Fruit fly (Drosophila melanogaster) whole organism, wandering third instar larva: ENCODE results near the gene brat.

Experiments used
- CG32264 ChIP-seq: fragments of 200-800 bp; sonication (Bioruptor generic); optimal IDR thresholded peaks from 2 replicates; lab custom pipeline; 2016; ENCODE audit warnings: missing biosample characterization, missing genetic modification characterization
- CG9705 ChIP-seq: fragments of 200-800 bp; sonication (Bioruptor generic); optimal IDR thresholded peaks from 2 replicates; lab custom pipeline; 2018; ENCODE audit warnings: missing biosample characterization, mild to moderate bottlenecking, missing genetic modification characterization
- CrebA ChIP-seq: fragments of 200-800 bp; sonication (Bioruptor generic); optimal IDR thresholded peaks from 2 replicates; lab custom pipeline; 2016; ENCODE audit warnings: missing biosample characterization, mild to moderate bottlenecking, missing genetic modification characterization, borderline replicate concordance
- GATAd ChIP-seq: sonication (Bioruptor generic); optimal IDR thresholded peaks from 2 replicates; lab custom pipeline; 2016; ENCODE audit warnings: missing biosample characterization, missing genetic modification characterization
- HLH106 ChIP-seq: fragments of 200-800 bp; optimal IDR thresholded peaks from 3 replicates; lab custom pipeline; 2019; ENCODE audit warnings: missing biosample characterization, mild to moderate bottlenecking, missing genetic modification characterization, moderate library complexity
- Hr78 ChIP-seq: fragments of >200 bp; optimal IDR thresholded peaks from 2 replicates; lab custom pipeline; 2017; ENCODE audit warnings: missing biosample characterization, missing genetic modification characterization
- Hr83 ChIP-seq: fragments of 200-300 bp; sonication (Bioruptor generic); optimal IDR thresholded peaks from 2 replicates; lab custom pipeline; 2016; ENCODE audit warnings: missing biosample characterization, mild to moderate bottlenecking, missing genetic modification characterization, moderate library complexity; ENCODE audit not compliant: poor library complexity, severe bottlenecking
- Mio ChIP-seq: sonication (Bioruptor generic); optimal IDR thresholded peaks from 2 replicates; lab custom pipeline; 2016; ENCODE audit warnings: missing biosample characterization, missing genetic modification characterization
- Myc ChIP-seq: fragments of >200 bp; optimal IDR thresholded peaks from 2 replicates; lab custom pipeline; 2017
- OdsH ChIP-seq: fragments of 200-800 bp; sonication (Bioruptor generic); optimal IDR thresholded peaks from 2 replicates; lab custom pipeline; 2016; ENCODE audit warnings: missing biosample characterization, mild to moderate bottlenecking, missing genetic modification characterization
- Rel ChIP-seq, 2 experiments: fragments of 200-800 bp; sonication (Bioruptor generic) in 1 of 2; optimal IDR thresholded peaks; 2 replicates in 1 of 2; 3 replicates in 1 of 2; lab custom pipeline; 2016 to 2019; ENCODE audit warnings: mild to moderate bottlenecking in 2 of 2, missing biosample characterization in 2 of 2, missing genetic modification characterization in 2 of 2, moderate library complexity in 1 of 2
- Sp1 ChIP-seq: fragments of 200-800 bp; sonication (Bioruptor generic); optimal IDR thresholded peaks from 3 replicates; lab custom pipeline; 2019; ENCODE audit warnings: missing biosample characterization, mild to moderate bottlenecking, missing genetic modification characterization, moderate library complexity
- Vsx2 ChIP-seq: fragments of 200-300, 225-300 bp; sonication (Bioruptor generic); optimal IDR thresholded peaks from 2 replicates; lab custom pipeline; 2018; ENCODE audit warnings: missing biosample characterization, missing genetic modification characterization; ENCODE audit not compliant: partially characterized antibody
- br ChIP-seq: fragments of 200-800 bp; sonication (Bioruptor generic); optimal IDR thresholded peaks from 2 replicates; lab custom pipeline; 2016; ENCODE audit warnings: missing biosample characterization, missing genetic modification characterization
- brk ChIP-seq: fragments of 200-800 bp; sonication (Bioruptor generic); optimal IDR thresholded peaks from 2 replicates; lab custom pipeline; 2016; ENCODE audit warnings: missing biosample characterization, mild to moderate bottlenecking, missing genetic modification characterization
- dl ChIP-seq, 2 experiments: fragments of 175-275, 200-275 bp in 1 of 2; fragments of 200-275 bp in 1 of 2; sonication (Bioruptor generic); optimal IDR thresholded peaks; lab custom pipeline; 2018; ENCODE audit warnings: mild to moderate bottlenecking in 2 of 2, missing biosample characterization in 2 of 2, missing genetic modification characterization in 2 of 2, moderate library complexity in 2 of 2; ENCODE audit not compliant: partially characterized antibody in 2 of 2, insufficient read depth in 1 of 2
- dsf ChIP-seq: sonication (Bioruptor generic); optimal IDR thresholded peaks from 2 replicates; lab custom pipeline; 2016; ENCODE audit warnings: missing biosample characterization, missing genetic modification characterization, borderline replicate concordance
- ey ChIP-seq: fragments of 200-800 bp; sonication (Bioruptor generic); optimal IDR thresholded peaks from 2 replicates; lab custom pipeline; 2016; ENCODE audit warnings: missing biosample characterization, missing genetic modification characterization
- foxo ChIP-seq, 2 experiments: fragments of 200-800 bp; sonication (Bioruptor generic); optimal IDR thresholded peaks; 2 replicates in 1 of 2; 3 replicates in 1 of 2; lab custom pipeline; 2016 to 2017; ENCODE audit warnings: missing biosample characterization in 2 of 2, missing genetic modification characterization in 2 of 2
- fru ChIP-seq: fragments of 200-800 bp; sonication (Bioruptor generic); optimal IDR thresholded peaks from 3 replicates; lab custom pipeline; 2016; ENCODE audit warnings: missing biosample characterization, mild to moderate bottlenecking, missing genetic modification characterization
- h ChIP-seq: fragments of 200-800 bp; sonication (Bioruptor generic); optimal IDR thresholded peaks from 3 replicates; lab custom pipeline; 2016; ENCODE audit warnings: missing biosample characterization, mild to moderate bottlenecking, missing genetic modification characterization
- jim ChIP-seq: fragments of 175-275, 200-325 bp; sonication (Bioruptor generic); optimal IDR thresholded peaks from 2 replicates; lab custom pipeline; 2016; ENCODE audit warnings: missing biosample characterization, mild to moderate bottlenecking, missing genetic modification characterization
- lola ChIP-seq: fragments of >200 bp; optimal IDR thresholded peaks from 2 replicates; lab custom pipeline; 2017; ENCODE audit warnings: missing biosample characterization, missing genetic modification characterization
- pan ChIP-seq: fragments of >200 bp; optimal IDR thresholded peaks from 2 replicates; lab custom pipeline; 2017
- rgr ChIP-seq: fragments of 200-800 bp; sonication (Bioruptor generic); optimal IDR thresholded peaks from 3 replicates; lab custom pipeline; 2016; ENCODE audit warnings: missing biosample characterization, mild to moderate bottlenecking, missing genetic modification characterization
- sv ChIP-seq: fragments of 200-800 bp; sonication (Bioruptor generic); optimal IDR thresholded peaks from 3 replicates; lab custom pipeline; 2016; ENCODE audit warnings: missing biosample characterization, missing genetic modification characterization
- tai ChIP-seq: sonication (Bioruptor generic); optimal IDR thresholded peaks from 2 replicates; lab custom pipeline; 2016; ENCODE audit warnings: missing biosample characterization, missing genetic modification characterization
- usp ChIP-seq: fragments of >200 bp; optimal IDR thresholded peaks from 2 replicates; lab custom pipeline; 2017; ENCODE audit warnings: missing biosample characterization, missing genetic modification characterization
- woc ChIP-seq: sonication (Bioruptor generic); optimal IDR thresholded peaks from 2 replicates; lab custom pipeline; 2016; ENCODE audit warnings: missing biosample characterization, mild to moderate bottlenecking, missing genetic modification characterization

brat gene

DNA sequence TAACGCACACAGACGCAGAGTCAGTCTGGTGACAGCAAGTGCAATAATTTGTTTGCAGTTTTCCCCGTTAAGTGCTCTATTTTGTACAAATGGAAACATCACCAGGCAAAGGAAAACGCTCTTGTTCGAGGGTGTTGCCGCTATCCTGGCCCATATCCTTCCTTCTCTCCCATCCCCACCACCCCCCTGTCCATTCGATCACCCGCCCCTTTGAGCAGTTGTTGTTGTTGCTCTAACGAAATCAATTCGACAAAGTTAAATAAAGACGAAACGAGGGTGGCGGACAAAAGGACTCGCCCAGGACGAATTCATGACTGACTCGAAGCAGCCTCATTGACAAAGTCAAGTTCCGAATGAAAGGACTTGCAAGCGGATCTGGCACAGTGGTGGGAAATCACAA, 44.2 kb upstream of the brat start:
- no peak for TF ChIP-seq pan (lab: Kevin White, UChicago)

DNA sequence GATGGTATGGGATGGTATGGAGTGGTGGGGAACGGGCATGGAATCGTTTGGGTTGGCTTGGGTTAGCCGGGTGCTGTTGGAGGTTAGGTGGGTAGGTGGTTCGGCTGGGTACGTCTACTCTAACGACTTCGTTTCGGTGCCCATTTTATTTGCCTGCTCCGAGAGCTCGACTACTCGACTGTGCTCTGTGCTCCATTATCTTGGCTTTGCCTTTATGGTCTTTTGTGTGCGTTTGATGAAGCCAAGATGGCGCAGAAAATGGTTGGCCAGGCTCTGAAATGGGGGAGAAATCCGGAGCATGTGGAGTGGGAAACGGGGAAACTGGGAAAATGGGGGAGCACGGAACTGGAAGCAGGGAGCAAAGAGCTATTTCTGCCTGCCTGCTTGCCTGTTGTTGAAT, 39.7 kb upstream of the brat start:
- no peak for TF ChIP-seq br (GFP tag; lab: Kevin White, UChicago)
- no peak for TF ChIP-seq foxo (GFP tag; optimal IDR thresholded peaks at IDR 0.05; lab: Kevin White, UChicago)
- TF ChIP-seq h (GFP tag; lab: Kevin White, UChicago) = no peak
- TF ChIP-seq dsf (GFP tag; lab: Kevin White, UChicago) = no peak
- no peak for TF ChIP-seq fru (GFP tag; lab: Kevin White, UChicago)
- no peak for TF ChIP-seq usp (GFP tag; lab: Kevin White, UChicago)
- no peak for TF ChIP-seq CrebA
- no peak for TF ChIP-seq lola (GFP tag; lab: Kevin White, UChicago)
- TF ChIP-seq OdsH = no peak
- TF ChIP-seq Mio (GFP tag; lab: Kevin White, UChicago) = no peak
- TF ChIP-seq rgr (GFP tag; lab: Kevin White, UChicago) = no peak
- no peak for TF ChIP-seq Myc (lab: Kevin White, UChicago)
- TF ChIP-seq Hr83 = no peak
- TF ChIP-seq woc = no peak
- no peak for TF ChIP-seq HLH106 (tag; lab: Kevin White, UChicago)
- TF ChIP-seq Vsx2 (GFP tag; lab: Kevin White, UChicago) = no peak

DNA sequence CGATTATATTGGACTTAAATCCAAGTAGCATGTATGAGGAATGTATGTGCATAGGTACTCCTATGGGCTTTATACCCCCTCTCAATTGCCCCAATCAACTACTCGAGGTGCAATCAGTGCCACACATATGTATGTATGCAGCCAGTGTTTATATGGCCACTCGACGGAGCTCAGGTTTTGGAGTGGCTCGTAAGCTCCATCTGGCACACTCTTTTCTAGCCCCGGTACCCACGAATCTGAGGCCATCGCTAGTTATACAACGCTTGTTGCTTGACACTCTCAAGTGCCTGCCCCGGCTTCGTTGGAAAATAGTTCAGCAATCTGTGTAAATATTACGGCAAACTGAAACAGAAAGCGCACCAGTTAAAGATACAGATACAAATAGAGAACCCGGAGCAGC, 37.3 kb upstream of the brat start:
- no peak for TF ChIP-seq ey (GFP tag; lab: Kevin White, UChicago)

DNA sequence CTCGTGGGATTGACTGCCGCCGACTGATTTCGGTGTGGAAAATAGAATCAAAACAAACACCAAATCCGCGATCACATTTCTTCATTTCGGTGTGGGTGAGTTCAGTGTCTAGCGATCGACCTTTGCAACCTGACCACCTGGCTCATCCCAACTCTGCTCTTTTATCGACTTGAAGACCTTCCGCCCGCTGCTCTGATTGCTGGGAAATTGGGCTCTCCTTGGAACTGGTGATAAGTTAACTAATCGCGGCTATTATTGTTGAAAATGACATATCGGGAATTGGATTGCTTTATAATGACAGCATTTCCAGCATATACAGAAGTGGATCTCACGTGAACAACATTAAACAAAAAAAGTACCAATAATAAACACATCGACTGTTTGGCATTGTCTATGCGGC, 36.2 kb upstream of the brat start:
- TF ChIP-seq Rel (GFP tag; optimal IDR thresholded peaks at IDR 0.05; lab: Kevin White, UChicago) = no peak
- no peak for TF ChIP-seq Rel (tag; optimal IDR thresholded peaks at IDR 0.05; lab: Kevin White, UChicago)
- no peak for TF ChIP-seq jim (GFP tag; lab: Kevin White, UChicago)
- TF ChIP-seq rgr (GFP tag; lab: Kevin White, UChicago) = no peak
- TF ChIP-seq fru (GFP tag; lab: Kevin White, UChicago) = no peak
- no peak for TF ChIP-seq usp (GFP tag; lab: Kevin White, UChicago)
- no peak for TF ChIP-seq Hr78
- no peak for TF ChIP-seq lola (GFP tag; lab: Kevin White, UChicago)
- TF ChIP-seq tai (GFP tag; lab: Kevin White, UChicago) = no peak
- no peak for TF ChIP-seq HLH106 (tag; lab: Kevin White, UChicago)
- no peak for TF ChIP-seq dsf (GFP tag; lab: Kevin White, UChicago)
- TF ChIP-seq sv (GFP tag; lab: Kevin White, UChicago) = no peak
- TF ChIP-seq, all 38 proteins: peak for 0

DNA sequence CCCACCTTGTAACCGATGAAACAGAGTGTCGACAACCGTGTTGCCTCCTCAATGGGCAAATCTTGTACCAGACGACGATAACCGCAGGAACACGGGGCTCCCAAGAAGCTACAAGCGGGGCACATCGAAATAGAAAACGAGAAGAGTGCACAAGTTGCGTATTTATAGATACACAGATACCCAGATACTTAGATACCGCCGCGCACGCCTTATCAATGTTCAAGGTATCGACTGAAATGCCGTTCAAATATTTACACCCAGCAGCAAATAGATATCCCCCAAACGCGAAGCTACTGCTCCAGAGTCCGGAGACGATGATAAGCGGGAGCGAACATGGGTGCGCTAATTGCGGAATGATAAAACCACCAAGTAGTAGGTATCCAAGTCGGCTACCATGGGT, 34.9 kb upstream of the brat start:
- TF ChIP-seq dl (GFP tag; optimal IDR thresholded peaks at IDR 0.05; lab: Kevin White, UChicago; ENCODE audit: insufficient read depth in 1 of 2, partially characterized antibody in 2 of 2) (no peak), GATAd (GFP tag; lab: Kevin White, UChicago) (no peak)
- TF ChIP-seq, all 38 proteins: peak for 0

DNA sequence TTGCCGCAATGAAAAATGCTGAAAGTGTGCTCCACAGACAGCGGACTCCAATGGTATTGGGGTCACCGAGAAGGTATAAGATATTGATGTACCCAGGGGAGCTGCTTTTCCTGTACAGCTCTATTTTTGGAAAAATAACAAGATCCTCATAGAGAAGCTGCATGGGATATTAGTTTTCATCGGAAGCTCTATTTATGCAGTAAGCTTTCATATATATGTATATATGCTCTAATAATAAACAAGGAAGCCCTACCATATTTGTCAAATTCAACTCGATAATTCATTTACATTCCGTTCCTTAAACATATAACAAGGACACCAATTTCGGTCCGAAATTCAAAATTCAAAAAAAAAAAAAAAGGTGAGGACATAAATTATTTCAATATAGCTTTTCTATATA, 31.9 kb upstream of the brat start, which contains the start of the genes CG17344 and CG43731:
TSS of gene CG17344 (plus strand) at position 301 of the 400 bp plus-strand sequence.
TSS of gene CG43731 (plus strand) at position 301 of the 400 bp plus-strand sequence.
- TF ChIP-seq ey (GFP tag; lab: Kevin White, UChicago) (no peak), dl (GFP tag; optimal IDR thresholded peaks at IDR 0.05; lab: Kevin White, UChicago; ENCODE audit: insufficient read depth in 1 of 2, partially characterized antibody in 2 of 2) (no peak), Sp1 (no peak), CG32264 (GFP tag; lab: Kevin White, UChicago) (no peak), CG9705 (GFP tag; lab: Kevin White, UChicago) (no peak), HLH106 (tag; lab: Kevin White, UChicago) (no peak), Hr78 (no peak), brk (GFP tag; lab: Kevin White, UChicago) (no peak)
- TF ChIP-seq, all 38 proteins: peak for 0
